Fruit fly (Drosophila melanogaster) S2 (cell line): ENCODE results near the gene CG4991.

Source experiments
- CG8478 ChIP-seq: fragments of >200 bp; optimal IDR thresholded peaks from 2 replicates; lab custom pipeline; 2018
- CTCF ChIP-seq, 2 experiments: fragments of >200 bp; optimal IDR thresholded peaks; 2 replicates each; lab custom pipeline; 2018

CG4991 gene

dm6 chrX:17105707-17106106 is 14.1 kb downstream of the CG4991 start, which contains the start of gene Arpc3B:
Arpc3B (minus strand) TSS chrX:17105852.
- TF ChIP-seq CG8478 (lab: Kevin White, UChicago) (no peak), CTCF (optimal IDR thresholded peaks at IDR 0.05; lab: Kevin White, UChicago) (no peak)

dm6 chrX:17106153-17106700 is 14.6 kb downstream of the CG4991 start:
- TF ChIP-seq CG8478 (lab: Kevin White, UChicago): no peak
- no peak for TF ChIP-seq CTCF (optimal IDR thresholded peaks at IDR 0.05; lab: Kevin White, UChicago)

dm6 chrX:17107401-17107916 is 15.8 kb downstream of the CG4991 start, which contains the start of gene CG5004:
CG5004 (plus strand) TSS chrX:17107582.
- no peak for TF ChIP-seq CTCF (optimal IDR thresholded peaks at IDR 0.05; lab: Kevin White, UChicago)
- no peak for TF ChIP-seq CG8478 (lab: Kevin White, UChicago)

dm6 chrX:17108000-17108399 is 16.3 kb downstream of the CG4991 start:
- TF ChIP-seq CTCF (optimal IDR thresholded peaks at IDR 0.05; lab: Kevin White, UChicago) (no peak), CG8478 (lab: Kevin White, UChicago) (no peak)

dm6 chrX:17109673-17110072 is 18.0 kb downstream of the CG4991 start:
- TF ChIP-seq CG8478 (lab: Kevin White, UChicago) (no peak), CTCF (optimal IDR thresholded peaks at IDR 0.05; lab: Kevin White, UChicago) (no peak)

dm6 chrX:17110556-17111177 is 19.0 kb downstream of the CG4991 start:
- TF ChIP-seq CTCF (optimal IDR thresholded peaks at IDR 0.05; lab: Kevin White, UChicago): no peak
- TF ChIP-seq CG8478 (lab: Kevin White, UChicago): no peak

- no peak for TF ChIP-seq CG8478 (lab: Kevin White, UChicago)
- no peak for TF ChIP-seq CTCF (optimal IDR thresholded peaks at IDR 0.05; lab: Kevin White, UChicago)
Measured at dm6 chrX:17111274-17111673, 19.6 kb downstream of the CG4991 start.

- TF ChIP-seq CTCF (optimal IDR thresholded peaks at IDR 0.05; lab: Kevin White, UChicago) (no peak), CG8478 (lab: Kevin White, UChicago) (no peak)
Measured at dm6 chrX:17111958-17112953, 20.6 kb downstream of the CG4991 start.

dm6 chrX:17113324-17113723 is 21.7 kb downstream of the CG4991 start:
- no peak for TF ChIP-seq CTCF (optimal IDR thresholded peaks at IDR 0.05; lab: Kevin White, UChicago)
- no peak for TF ChIP-seq CG8478 (lab: Kevin White, UChicago)

- TF ChIP-seq CG8478 (lab: Kevin White, UChicago) (no peak), CTCF (optimal IDR thresholded peaks at IDR 0.05; lab: Kevin White, UChicago) (no peak)
Measured at dm6 chrX:17121600-17121999, 29.9 kb downstream of the CG4991 start.

dm6 chrX:17122425-17123094 is 30.9 kb downstream of the CG4991 start:
- no peak for TF ChIP-seq CTCF (optimal IDR thresholded peaks at IDR 0.05; lab: Kevin White, UChicago)
- no peak for TF ChIP-seq CG8478 (lab: Kevin White, UChicago)

- TF ChIP-seq CG8478 (lab: Kevin White, UChicago) (no peak), CTCF (optimal IDR thresholded peaks at IDR 0.05; lab: Kevin White, UChicago) (no peak)
Measured at dm6 chrX:17123545-17124203, 32.0 kb downstream of the CG4991 start.

- no peak for TF ChIP-seq CTCF (optimal IDR thresholded peaks at IDR 0.05; lab: Kevin White, UChicago)
- TF ChIP-seq CG8478 (lab: Kevin White, UChicago): no peak
Measured at dm6 chrX:17125017-17125821, 33.6 kb downstream of the CG4991 start.
